Worm (Caenorhabditis elegans): Measurements from ENCODE around the gene F48F7.6.

- TF ChIP-seq him-1 (tag; optimal IDR thresholded peaks at IDR 0.05) (no peak), attf-3 (GFP tag; conservative IDR thresholded peaks at IDR 0.05) (no peak), cebp-2 (GFP tag; IDR thresholded peaks at IDR 0.05) (no peak), sptf-2 (GFP tag; optimal IDR thresholded peaks at IDR 0.05) (no peak), nhr-120 (GFP tag; IDR thresholded peaks at IDR 0.05) (no peak), snpc-4 (GFP tag; optimal IDR thresholded peaks at IDR 0.05) (no peak), snpc-4 (tag; optimal IDR thresholded peaks at IDR 0.05) (no peak), xnd-1 (tag; optimal IDR thresholded peaks at IDR 0.05) (no peak), lin-35 (GFP tag; optimal IDR thresholded peaks at IDR 0.05) (no peak), attf-5 (GFP tag; optimal IDR thresholded peaks at IDR 0.05) (no peak), cebp-1 (GFP tag; IDR thresholded peaks at IDR 0.05) (no peak), cebp-1 (tag; optimal IDR thresholded peaks at IDR 0.05) (no peak)
Observed at ce11 chrX:13937350-13937749, 40.3 kb upstream of the F48F7.6 start.
